Worm (Caenorhabditis elegans) whole organism, dauer: ENCODE results near the gene F27E5.8.

Experiments
- unc-62 ChIP-seq: sonication (generic microtip); optimal IDR thresholded peaks from 2 replicates; lab custom pipeline; 2017; ENCODE audit warnings: missing biosample characterization, missing genetic modification reagents, missing genetic modification characterization

Gene F27E5.8

DNA sequence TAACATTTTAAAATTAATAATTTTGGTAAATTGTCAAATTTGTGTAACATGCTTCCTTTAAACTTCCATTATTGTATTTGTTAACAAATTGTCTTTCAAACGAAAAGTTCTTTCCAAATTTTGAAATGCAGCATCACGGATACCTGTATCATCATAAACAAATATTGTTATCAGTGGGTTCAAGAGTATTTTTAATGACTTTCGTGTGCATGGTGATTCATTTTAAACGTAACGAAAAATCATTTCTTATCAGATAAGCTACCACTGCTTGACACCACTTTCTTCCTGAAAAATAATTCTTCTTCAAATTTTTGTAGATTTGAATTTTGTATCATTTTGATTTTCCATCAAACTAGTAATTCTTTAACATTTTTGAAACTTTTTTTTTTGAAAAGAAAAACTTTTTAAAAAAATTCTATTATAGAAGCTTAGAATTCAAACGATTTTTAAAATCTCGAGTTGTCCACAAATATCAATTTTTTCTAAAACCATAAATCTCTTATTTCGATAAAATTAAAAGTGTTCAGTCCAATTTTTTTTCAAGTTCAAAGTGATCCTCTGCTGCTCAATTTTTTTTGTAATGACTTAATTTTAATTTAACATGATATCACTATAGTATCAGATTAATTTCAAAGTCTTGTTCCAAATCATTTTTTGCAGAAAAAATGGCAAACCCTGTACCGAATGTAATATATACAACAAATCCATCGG, 7.2 kb upstream of the F27E5.8 start, which contains the start of gene F27E5.9:
Gene F27E5.9, plus strand, starts transcription at position 661 of the 711 bp plus-strand sequence.
- no peak for TF ChIP-seq unc-62 (GFP tag; lab: Kevin White, UChicago)

DNA sequence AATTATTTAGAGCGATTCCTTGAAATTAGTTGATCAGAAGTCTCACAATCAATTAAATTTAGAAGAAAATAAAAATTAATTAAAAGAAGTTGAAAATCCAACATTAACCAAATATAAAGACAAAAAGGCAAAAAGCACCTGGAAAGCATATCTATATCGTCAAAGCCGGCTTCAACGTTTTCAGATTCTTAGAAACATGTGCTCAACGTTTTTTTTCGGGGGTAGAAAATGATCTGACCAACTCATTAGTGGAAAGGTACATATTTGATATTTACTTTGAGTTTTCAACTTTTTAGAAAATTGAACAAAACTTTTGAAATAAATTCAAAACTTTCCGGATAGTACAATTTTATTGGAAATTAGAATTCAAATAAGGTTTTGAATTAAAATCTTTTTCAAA, 5.5 kb upstream of the F27E5.8 start:
- no peak for TF ChIP-seq unc-62 (GFP tag; lab: Kevin White, UChicago)

DNA sequence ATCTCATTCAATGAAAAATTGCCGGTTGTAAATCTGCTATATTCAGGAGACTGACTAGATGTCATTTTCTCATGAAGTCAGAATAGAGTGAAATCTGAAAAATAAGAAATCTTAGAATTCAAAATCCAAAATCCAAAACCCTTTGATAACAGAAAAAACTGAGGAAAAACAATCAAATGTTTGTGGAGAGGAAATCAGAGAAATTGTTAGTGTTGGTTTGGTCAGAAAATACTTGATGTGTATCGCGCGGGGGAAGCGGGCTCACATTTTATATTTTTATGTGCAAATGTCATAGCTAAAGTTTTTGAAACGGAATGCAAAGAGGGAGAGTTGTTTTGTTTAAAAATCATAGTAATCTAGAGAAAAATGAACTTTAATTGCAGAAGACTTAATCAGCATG, 4.5 kb upstream of the F27E5.8 start, which contains the start of gene F27E5.5:
Gene F27E5.5, minus strand, starts transcription at position 101 of the 400 bp plus-strand sequence.
- no peak for TF ChIP-seq unc-62 (GFP tag; lab: Kevin White, UChicago)

DNA sequence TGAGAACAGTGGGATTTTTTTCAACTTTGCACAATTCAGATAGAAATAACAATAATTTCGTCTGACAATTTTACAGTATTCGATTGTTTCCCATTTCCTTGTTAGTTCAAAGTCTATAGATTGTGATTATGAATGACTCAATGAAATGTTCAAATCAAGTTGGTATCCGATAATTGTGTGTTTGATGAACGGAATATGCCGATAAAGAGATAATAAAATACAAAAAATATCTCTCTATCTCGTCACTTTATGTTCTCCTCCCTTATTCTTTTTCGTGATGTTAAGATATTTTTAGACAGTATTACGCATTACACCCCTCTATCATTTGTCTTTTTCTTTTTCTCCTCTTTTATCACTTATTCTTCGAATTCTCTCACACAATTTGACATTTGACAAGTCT, 4.8 kb downstream of the F27E5.8 start, which contains the start of gene F27E5.7:
Gene F27E5.7, plus strand, starts transcription at position 301 of the 400 bp plus-strand sequence.
- TF ChIP-seq unc-62 (GFP tag; lab: Kevin White, UChicago), result no peak

DNA sequence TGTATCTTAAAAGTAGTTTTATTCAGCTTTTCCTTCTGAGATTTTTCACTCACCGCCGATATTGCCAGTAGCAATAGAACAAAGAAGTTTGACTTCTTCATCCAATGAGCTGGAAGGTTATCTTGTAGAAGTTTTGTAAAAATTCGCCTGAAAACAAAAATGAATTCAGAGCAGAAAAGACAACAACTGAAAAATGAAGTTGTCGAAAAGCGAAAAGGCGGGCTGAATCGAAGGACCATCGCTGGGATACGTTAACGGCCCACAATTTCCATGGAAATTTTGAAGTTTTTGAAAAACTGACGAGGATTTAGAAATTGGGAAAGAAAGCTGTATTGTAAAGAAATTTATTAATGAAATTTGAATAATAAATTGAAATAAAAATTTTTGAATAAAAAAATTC, 5.6 kb downstream of the F27E5.8 start, which contains the start of gene lov-1:
Gene lov-1, minus strand, starts transcription at position 101 of the 400 bp plus-strand sequence.
- no peak for TF ChIP-seq unc-62 (GFP tag; lab: Kevin White, UChicago)

DNA sequence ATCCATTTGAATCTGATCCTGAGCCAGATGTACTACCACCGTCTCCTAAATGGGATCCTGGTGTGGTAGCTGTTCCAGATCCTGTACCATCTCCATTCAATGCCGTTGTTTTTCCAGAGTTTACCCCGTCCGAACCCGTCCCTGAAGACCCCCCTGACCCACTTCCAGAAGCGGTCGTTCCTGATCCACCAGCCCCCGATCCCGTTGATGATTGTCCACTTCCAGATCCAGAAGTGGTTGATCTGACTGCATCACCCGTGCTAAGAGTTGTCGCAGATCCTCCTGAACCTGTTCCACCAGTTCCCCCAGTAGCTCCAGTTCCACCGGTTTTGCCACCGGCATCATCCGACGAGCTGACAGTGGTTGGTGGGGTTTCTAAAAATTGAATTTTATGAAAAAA, 10.6 kb downstream of the F27E5.8 start:
- TF ChIP-seq unc-62 (GFP tag; lab: Kevin White, UChicago), result no peak

DNA sequence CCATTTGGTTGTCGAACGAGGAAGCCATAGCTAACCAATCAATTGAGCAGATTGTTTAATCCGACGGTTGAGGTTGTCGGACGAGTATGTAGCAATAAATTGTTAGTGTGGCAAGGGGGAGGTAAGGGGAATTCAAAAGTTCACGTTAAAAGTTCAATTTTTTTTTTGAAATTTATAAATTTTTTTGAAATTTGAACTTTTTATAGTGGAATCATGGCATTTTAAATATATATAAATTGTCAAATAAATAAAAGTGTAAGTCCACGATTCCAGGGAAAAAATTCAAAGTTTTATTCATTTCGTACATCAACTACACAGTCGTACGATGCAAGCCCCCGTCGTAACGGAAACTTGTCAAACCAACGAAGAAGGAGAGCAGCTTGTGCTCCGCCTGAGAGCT, 18.9 kb downstream of the F27E5.8 start, which contains the start of the genes ZK945.7 and ZK945.8:
Gene ZK945.7, minus strand, starts transcription at position 101 of the 400 bp plus-strand sequence.
Gene ZK945.8, plus strand, starts transcription at position 275 of the 400 bp plus-strand sequence.
- no peak for TF ChIP-seq unc-62 (GFP tag; lab: Kevin White, UChicago)

DNA sequence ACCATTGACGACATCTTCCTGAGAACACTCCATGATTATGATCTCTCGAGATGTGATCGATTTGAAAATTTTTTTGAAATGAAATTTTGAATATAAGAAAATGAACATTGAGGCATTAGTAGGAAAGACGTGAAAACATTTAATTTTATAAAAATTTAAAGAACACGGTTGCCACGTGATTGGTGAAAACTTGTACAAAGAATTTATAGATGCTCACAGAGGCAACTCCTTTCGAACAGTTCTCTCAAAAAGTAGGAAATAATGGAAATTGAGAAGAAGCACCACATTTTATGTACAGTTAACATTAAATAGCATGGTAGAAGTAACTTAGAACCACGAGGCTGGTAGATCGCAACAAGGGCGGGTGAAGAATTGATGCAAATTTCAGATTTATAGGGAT, 20.4 kb downstream of the F27E5.8 start, which contains the start of gene ZK945.6:
Gene ZK945.6, minus strand, starts transcription at position 101 of the 400 bp plus-strand sequence.
- no peak for TF ChIP-seq unc-62 (GFP tag; lab: Kevin White, UChicago)

DNA sequence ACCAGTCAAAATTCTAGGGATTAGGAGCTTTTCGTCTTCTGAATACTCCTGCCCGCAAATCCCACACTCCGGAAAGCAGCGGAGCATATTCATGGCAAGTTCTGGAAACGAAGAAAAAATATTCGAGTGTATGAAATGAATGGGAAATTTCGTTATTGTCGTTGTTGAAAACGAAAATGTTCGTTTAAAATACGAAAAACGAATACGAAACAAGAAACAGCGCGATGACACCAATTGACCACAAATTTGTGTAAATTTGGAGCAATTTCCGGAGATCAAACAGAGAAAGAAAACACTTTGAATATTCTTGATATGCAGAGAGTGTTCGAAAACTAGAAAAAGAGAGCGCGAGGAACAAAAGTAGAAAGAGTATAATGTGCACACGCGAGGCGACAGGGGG, 21.7 kb downstream of the F27E5.8 start, which contains the start of gene ZK945.4:
Gene ZK945.4, minus strand, starts transcription at position 101 of the 400 bp plus-strand sequence.
- no peak for TF ChIP-seq unc-62 (GFP tag; lab: Kevin White, UChicago)

DNA sequence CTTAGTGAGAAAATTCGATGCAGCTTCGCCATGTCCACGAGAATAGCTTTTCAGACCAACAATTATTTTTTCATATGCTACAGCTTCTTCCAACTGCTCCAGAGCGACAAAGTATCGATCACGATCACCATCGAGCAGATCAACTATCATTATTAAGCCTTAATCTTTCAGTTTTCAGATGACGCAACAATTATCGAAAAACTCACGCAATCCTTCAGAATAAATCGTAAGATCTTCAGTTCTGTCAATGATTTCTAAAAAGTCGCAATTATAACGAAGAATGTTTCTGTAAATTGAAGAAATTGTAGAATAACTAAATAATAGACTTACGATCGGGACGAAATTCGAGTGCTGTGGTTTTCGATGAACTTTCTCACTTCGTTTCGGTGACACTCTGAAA, 24.1 kb downstream of the F27E5.8 start:
- no peak for TF ChIP-seq unc-62 (GFP tag; lab: Kevin White, UChicago)

DNA sequence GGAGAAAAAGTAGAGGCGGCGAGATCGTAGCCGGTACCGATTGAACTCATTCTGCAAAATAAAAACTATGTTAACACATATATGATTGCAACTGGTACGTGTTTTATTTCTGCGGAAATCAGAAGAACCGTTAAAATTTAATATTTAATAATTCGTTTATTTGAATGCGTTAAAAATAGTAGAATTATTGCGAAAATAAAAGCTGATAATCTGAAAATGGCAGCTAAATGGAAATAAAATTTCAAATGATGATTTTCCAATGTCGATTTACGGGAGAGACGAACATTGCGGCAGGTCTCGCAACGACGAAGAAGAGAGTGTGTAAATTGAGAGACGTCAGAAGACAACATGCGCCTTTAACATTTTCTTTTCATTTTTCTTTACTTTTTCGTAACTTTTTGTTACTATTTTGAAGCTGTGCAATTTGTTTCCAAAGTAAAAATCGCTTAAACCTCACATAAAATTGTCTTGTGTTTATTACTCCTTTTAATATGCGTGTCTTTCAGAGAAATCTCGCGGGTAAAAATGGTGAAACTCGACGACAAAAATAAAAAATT, 27.4 kb downstream of the F27E5.8 start, which contains the start of the genes pas-7 and puf-12:
Gene pas-7, minus strand, starts transcription at position 51 of the 557 bp plus-strand sequence.
Gene puf-12, plus strand, starts transcription at position 507 of the 557 bp plus-strand sequence.
- TF ChIP-seq unc-62 (GFP tag; lab: Kevin White, UChicago), result no peak

DNA sequence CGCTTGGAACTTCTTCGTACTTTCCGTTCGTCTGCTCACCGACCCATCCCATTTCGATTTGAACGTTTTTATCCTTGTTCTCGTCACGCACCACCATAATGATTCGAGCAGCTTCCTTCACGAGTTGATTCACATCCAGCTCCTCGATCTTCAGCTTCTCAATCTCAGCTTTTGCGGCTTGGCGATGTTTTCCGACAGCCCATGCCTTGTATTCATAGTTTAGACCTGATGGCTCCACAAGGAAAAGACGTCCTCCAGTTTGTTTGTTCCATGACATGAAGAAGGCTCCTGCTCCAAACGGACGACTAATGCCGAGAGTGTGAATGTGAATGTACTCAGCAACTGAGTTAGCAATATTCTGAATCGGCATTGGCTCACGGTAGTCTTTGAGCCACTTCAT, 28.2 kb downstream of the F27E5.8 start:
- TF ChIP-seq unc-62 (GFP tag; lab: Kevin White, UChicago), result no peak

DNA sequence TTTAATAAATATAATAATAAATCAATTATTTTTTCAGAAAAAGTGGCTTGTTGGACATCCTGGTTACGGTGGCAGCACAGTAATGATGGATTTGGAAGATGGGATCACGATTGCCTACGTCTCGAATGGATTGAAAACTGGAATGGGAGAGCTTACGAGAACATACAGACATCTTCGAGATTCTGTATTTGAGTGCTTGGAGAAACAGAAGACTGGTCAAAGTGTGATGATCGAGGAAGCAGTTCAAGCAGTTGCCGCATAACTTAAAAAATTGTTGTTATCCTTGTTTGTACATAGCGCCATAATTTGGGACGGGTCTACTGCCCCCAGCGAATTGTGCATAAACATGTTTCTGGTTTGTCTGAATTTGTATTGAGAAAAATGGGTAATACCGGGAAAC, 28.9 kb downstream of the F27E5.8 start:
- TF ChIP-seq unc-62 (GFP tag; lab: Kevin White, UChicago), result no peak

DNA sequence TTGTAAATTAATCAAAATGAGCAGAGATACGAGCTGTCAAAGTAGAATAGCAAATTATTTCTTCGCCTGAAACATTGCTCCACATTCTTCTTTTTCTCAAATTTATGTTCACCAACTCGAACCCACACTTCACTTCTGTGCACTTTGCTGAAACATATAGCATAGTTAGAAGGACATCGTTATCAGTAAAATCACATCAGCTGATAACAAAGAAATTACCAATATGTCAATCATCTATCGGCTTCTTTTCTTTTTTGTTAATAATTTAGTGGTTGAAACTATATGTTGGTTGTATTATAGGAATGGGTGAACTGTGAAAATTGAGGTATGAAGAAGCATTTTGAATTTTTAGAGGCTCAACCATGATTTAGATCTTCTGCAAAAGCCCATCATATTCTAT, 32.1 kb downstream of the F27E5.8 start:
- no peak for TF ChIP-seq unc-62 (GFP tag; lab: Kevin White, UChicago)

DNA sequence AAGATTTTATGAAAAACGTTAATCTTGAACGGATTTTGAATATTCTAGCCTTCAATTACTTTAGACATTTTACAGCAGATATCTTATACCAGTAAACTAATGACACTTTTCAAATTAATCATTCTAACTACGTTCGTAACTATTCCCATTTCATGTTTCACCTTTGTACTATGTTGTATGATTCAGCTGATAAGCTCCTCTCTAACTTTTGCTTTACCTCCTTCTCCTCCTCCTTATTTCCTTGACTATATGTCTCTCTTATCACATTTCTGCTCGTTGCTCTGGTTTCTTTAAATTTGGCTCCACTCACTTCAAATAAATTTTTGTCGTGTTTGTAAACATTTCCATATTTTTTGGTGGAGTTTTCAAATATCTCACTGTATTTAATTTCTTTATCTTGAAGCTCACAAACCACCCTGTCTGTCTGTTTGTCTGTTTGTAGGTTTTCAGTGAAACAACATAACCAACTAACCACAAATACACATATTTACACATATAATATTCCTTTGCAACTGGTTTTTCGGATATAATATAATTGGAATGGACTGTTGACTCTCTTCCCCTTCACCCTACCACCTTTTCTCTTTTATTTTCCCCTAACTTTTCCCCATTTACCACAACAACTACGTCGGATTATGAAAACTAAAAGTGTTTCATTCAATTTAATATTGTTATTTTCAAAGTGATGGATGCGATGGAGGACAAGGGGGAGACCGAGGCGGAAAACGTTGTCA, 32.9 kb downstream of the F27E5.8 start, which contains the start of gene lact-2:
Gene lact-2, plus strand, starts transcription at position 684 of the 734 bp plus-strand sequence.
- no peak for TF ChIP-seq unc-62 (GFP tag; lab: Kevin White, UChicago)
